Fruit fly (Drosophila melanogaster): ENCODE data around the gene Lectin-galC1.

Gene Lectin-galC1

DNA sequence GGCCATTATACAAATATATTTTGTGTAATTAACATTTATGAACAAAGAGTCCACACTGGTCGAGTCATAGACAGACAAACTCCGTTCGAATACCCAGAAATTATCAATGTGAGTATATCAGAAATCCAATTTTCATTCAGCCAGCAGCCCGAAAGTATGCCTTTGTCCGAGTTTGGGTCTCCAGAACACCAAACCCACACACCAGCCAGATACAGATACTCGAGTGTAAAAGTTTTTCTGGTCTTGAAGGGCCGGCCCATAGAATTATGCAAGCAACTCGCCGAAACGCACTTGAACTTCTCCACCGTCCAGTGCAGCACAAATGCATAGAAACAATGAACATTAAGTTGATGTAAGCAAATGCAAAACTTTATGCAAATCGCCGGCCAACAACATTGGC is 38.6 kb upstream of the Lectin-galC1 start:
- TF ChIP-seq OdsH (GFP tag; optimal IDR thresholded peaks at IDR 0.05) = no peak
- no peak for TF ChIP-seq CG10669 (GFP tag; optimal IDR thresholded peaks at IDR 0.05)
- no peak for TF ChIP-seq CG32006 (GFP tag; optimal IDR thresholded peaks at IDR 0.05)
- TF ChIP-seq CG8319 (GFP tag; optimal IDR thresholded peaks at IDR 0.05) = no peak
- TF ChIP-seq CG6792 (GFP tag; optimal IDR thresholded peaks at IDR 0.05) = no peak
- no peak for TF ChIP-seq CG7368 (GFP tag; optimal IDR thresholded peaks at IDR 0.05)
- TF ChIP-seq CG9139 (GFP tag; optimal IDR thresholded peaks at IDR 0.05) = no peak
- TF ChIP-seq Lpt (GFP tag; optimal IDR thresholded peaks at IDR 0.05) = no peak
- TF ChIP-seq CG16779 (tag; optimal IDR thresholded peaks at IDR 0.05) = no peak
- TF ChIP-seq CG6854 (GFP tag; optimal IDR thresholded peaks at IDR 0.05) = no peak
- TF ChIP-seq fkh (GFP tag; optimal IDR thresholded peaks at IDR 0.05) = no peak
- TF ChIP-seq CG3032 (tag; optimal IDR thresholded peaks at IDR 0.05) = no peak
- no peak for TF ChIP-seq spab (GFP tag; optimal IDR thresholded peaks at IDR 0.05)
- no peak for TF ChIP-seq CG1621 (tag; optimal IDR thresholded peaks at IDR 0.05)
- no peak for TF ChIP-seq lz (GFP tag; optimal IDR thresholded peaks at IDR 0.05)
- no peak for TF ChIP-seq CG6808 (GFP tag; optimal IDR thresholded peaks at IDR 0.05)
- TF ChIP-seq CG8119 (GFP tag; IDR thresholded peaks at IDR 0.05) = no peak
- no peak for TF ChIP-seq CG3919 (GFP tag; optimal IDR thresholded peaks at IDR 0.05)
- TF ChIP-seq CG31627 (GFP tag; optimal IDR thresholded peaks at IDR 0.05) = no peak
- TF ChIP-seq ss (GFP tag; optimal IDR thresholded peaks at IDR 0.05) = no peak

DNA sequence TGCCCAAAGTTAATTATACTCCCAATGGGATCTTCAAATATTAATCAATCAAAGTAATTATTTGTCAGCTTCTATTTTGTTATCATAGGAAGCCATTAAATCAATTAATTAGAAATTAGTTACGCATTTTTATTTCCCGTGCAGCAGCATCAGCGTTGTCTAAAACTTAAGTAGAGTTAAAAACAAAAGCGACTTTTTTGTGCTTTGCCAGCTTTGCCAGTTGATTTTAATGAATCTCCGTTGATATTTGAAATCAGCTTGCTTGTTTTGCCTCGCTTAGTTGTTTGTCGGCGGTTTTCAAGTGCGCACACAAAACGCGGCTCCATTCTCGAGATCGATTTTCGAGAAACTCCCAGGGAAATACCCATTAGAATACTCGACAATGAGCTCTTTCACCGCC is 36.6 kb upstream of the Lectin-galC1 start, which contains the start of gene CG17350:
CG17350 (plus strand) TSS at position 301 of the 400 bp plus-strand sequence.
- no peak for TF ChIP-seq CG11762 (GFP tag; optimal IDR thresholded peaks at IDR 0.05; ENCODE audit: insufficient read depth)
- no peak for TF ChIP-seq esn (GFP tag; optimal IDR thresholded peaks at IDR 0.05)
- no peak for TF ChIP-seq CG16779 (tag; optimal IDR thresholded peaks at IDR 0.05)
- TF ChIP-seq Ets21C (GFP tag; optimal IDR thresholded peaks at IDR 0.05) = no peak
- no peak for TF ChIP-seq CG6792 (GFP tag; optimal IDR thresholded peaks at IDR 0.05)
- no peak for TF ChIP-seq CG32006 (GFP tag; optimal IDR thresholded peaks at IDR 0.05)
- no peak for TF ChIP-seq Sox15 (GFP tag; optimal IDR thresholded peaks at IDR 0.05)
- no peak for TF ChIP-seq CG9139 (GFP tag; optimal IDR thresholded peaks at IDR 0.05)
- no peak for TF ChIP-seq cyc (GFP tag; optimal IDR thresholded peaks at IDR 0.05)
- no peak for TF ChIP-seq CG6276 (GFP tag; optimal IDR thresholded peaks at IDR 0.05)
- TF ChIP-seq pdm3 (GFP tag; optimal IDR thresholded peaks at IDR 0.05) = no peak
- TF ChIP-seq Ets96B (tag; optimal IDR thresholded peaks at IDR 0.05) = no peak
- no peak for TF ChIP-seq Gug (GFP tag; IDR thresholded peaks at IDR 0.05)
- no peak for TF ChIP-seq achi (GFP tag; optimal IDR thresholded peaks at IDR 0.05)
- no peak for TF ChIP-seq Hr4 (GFP tag; optimal IDR thresholded peaks at IDR 0.05)
- TF ChIP-seq CG8119 (GFP tag; IDR thresholded peaks at IDR 0.05) = no peak

DNA sequence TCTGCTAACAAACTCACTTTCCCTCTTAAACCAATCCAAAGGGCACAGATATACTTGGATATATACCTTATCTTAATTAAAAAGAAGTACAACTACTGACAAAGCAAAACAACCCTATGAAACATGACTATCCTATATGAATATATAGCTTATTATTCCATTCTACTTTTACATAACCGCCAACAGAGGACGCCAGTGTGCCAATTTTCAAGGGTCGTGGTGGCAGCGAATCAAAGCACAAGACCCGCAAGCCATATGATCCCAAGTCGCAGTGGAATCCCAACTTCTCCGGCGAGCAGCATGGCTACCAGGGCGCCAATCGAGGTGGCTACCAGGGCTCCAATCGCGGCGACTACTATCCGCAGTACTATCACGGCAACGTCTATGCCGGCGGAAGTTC is 34.9 kb upstream of the Lectin-galC1 start:
- no peak for TF ChIP-seq pdm3 (GFP tag; optimal IDR thresholded peaks at IDR 0.05)
- TF ChIP-seq CG10631 (GFP tag; optimal IDR thresholded peaks at IDR 0.05) = no peak
- peak; percentile 37 for TF ChIP-seq svp (GFP tag)
- TF ChIP-seq fd59A (GFP tag; optimal IDR thresholded peaks at IDR 0.05) = no peak
- TF ChIP-seq CG9139 (GFP tag; optimal IDR thresholded peaks at IDR 0.05) = no peak

DNA sequence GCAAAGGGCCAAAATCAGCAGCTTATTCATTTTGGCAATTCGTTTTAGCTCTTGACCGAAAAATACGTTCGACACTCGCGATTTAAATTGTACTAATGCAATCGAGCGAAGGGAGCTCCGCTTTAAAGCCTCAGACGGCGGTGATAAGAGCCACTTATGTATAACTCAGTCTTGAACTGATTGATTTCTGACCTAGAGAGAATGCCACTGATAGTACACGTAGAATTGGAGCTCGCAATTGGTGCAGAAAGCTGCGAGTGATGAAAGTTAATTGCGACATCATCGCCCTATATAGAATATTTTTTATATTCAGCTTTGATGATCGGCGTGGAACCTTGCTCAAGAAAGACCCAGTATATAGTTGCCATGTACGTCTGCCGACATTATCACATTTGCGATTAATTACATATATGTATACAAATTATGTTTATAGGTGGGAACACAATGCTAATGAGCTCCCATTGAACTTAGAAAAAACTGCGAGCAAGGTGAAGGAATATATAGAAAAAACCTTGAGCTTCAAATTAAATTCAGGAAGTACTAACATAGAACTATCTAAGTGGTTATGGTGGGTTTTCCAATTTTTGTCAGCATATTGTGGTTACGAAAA is 31.0 kb upstream of the Lectin-galC1 start, which contains the start of gene fon:
fon (minus strand) TSS at position 100 of the 610 bp plus-strand sequence.
- TF ChIP-seq svp (GFP tag) = peak; percentile 98
- TF ChIP-seq achi (GFP tag; optimal IDR thresholded peaks at IDR 0.05) = no peak
- TF ChIP-seq fd85E (GFP tag; optimal IDR thresholded peaks at IDR 0.05) = no peak
- peak; percentile 40 for TF ChIP-seq Eip78C (GFP tag)
- no peak for TF ChIP-seq CG6163 (GFP tag; IDR thresholded peaks at IDR 0.05)

Data from whole organism, prepupa.